Worm (Caenorhabditis elegans) whole organism, L2 larva: ENCODE data around the gene wdr-46.

Experiments used
- C34F6.9 ChIP-seq: fragments of 150-350 bp; optimal IDR thresholded peaks from 2 replicates; lab custom pipeline; 2014; ENCODE audit warnings: missing biosample characterization, missing genetic modification characterization
- F13H6.1 ChIP-seq: sonication (generic microtip); optimal IDR thresholded peaks from 2 replicates; lab custom pipeline; 2016; ENCODE audit warnings: missing genetic modification characterization, missing compliant biosample characterization
- R02D3.7 ChIP-seq: fragments of 150-350 bp; optimal IDR thresholded peaks from 2 replicates; lab custom pipeline; 2014; ENCODE audit warnings: missing biosample characterization, missing genetic modification characterization
- Y55F3AM.14 ChIP-seq: fragments of 200-800 bp; sonication (Bioruptor generic); optimal IDR thresholded peaks from 2 replicates; lab custom pipeline; 2018; ENCODE audit warnings: mild to moderate bottlenecking, missing genetic modification characterization, missing compliant biosample characterization
- ZK546.5 ChIP-seq: sonication (generic microtip); optimal IDR thresholded peaks from 2 replicates; lab custom pipeline; 2017; ENCODE audit warnings: missing biosample characterization, missing genetic modification characterization
- alr-1 ChIP-seq: fragments of 150-350 bp; optimal IDR thresholded peaks from 2 replicates; lab custom pipeline; 2014; ENCODE audit warnings: missing biosample characterization, missing genetic modification characterization
- aly-2 ChIP-seq: fragments of 150-350 bp; optimal IDR thresholded peaks from 2 replicates; lab custom pipeline; 2014; ENCODE audit warnings: missing biosample characterization, missing genetic modification characterization
- ama-1 ChIP-seq: fragments of 150-350 bp; optimal IDR thresholded peaks from 2 replicates; lab custom pipeline; 2018; ENCODE audit warnings: inconsistent platforms
- blmp-1 ChIP-seq: sonication (generic microtip); optimal IDR thresholded peaks from 2 replicates; lab custom pipeline; 2017; ENCODE audit warnings: missing genetic modification characterization, mild to moderate bottlenecking, missing compliant biosample characterization, antibody characterized with exemption, moderate library complexity; ENCODE audit not compliant: insufficient read depth
- ceh-16 ChIP-seq: fragments of 150-350 bp; optimal IDR thresholded peaks from 2 replicates; lab custom pipeline; 2014; ENCODE audit warnings: missing biosample characterization, missing genetic modification characterization
- ceh-82 ChIP-seq: fragments of 150-350 bp; optimal IDR thresholded peaks from 2 replicates; lab custom pipeline; 2014; ENCODE audit warnings: missing biosample characterization, missing genetic modification characterization
- crh-2 ChIP-seq: sonication (generic microtip); optimal IDR thresholded peaks from 2 replicates; lab custom pipeline; 2017; ENCODE audit warnings: missing biosample characterization, missing genetic modification characterization
- dmd-4 ChIP-seq: sonication (generic microtip); optimal IDR thresholded peaks from 2 replicates; lab custom pipeline; 2017; ENCODE audit warnings: missing biosample characterization, missing genetic modification characterization
- egl-27 ChIP-seq: sonication (generic microtip); optimal IDR thresholded peaks from 3 replicates; lab custom pipeline; 2017; ENCODE audit warnings: missing biosample characterization, missing genetic modification reagents, missing genetic modification characterization
- elt-1 ChIP-seq: fragments of 150-350 bp; optimal IDR thresholded peaks from 2 replicates; lab custom pipeline; 2014; ENCODE audit warnings: missing biosample characterization, missing genetic modification characterization
- elt-3 ChIP-seq: sonication (generic microtip); optimal IDR thresholded peaks from 2 replicates; lab custom pipeline; 2017; ENCODE audit warnings: missing biosample characterization, missing genetic modification characterization
- fos-1 ChIP-seq: fragments of 150-350 bp; optimal IDR thresholded peaks from 2 replicates; lab custom pipeline; 2014; ENCODE audit warnings: missing biosample characterization, missing genetic modification characterization
- gmeb-1 ChIP-seq: fragments of 150-350 bp; optimal IDR thresholded peaks from 2 replicates; lab custom pipeline; 2014; ENCODE audit warnings: missing biosample characterization, missing genetic modification characterization
- lin-13 ChIP-seq: fragments of 150-350 bp; optimal IDR thresholded peaks from 2 replicates; lab custom pipeline; 2014; ENCODE audit warnings: missing biosample characterization, missing genetic modification reagents, missing genetic modification characterization
- lin-39 ChIP-seq: fragments of 150-350 bp; optimal IDR thresholded peaks from 2 replicates; lab custom pipeline; 2014; ENCODE audit warnings: missing biosample characterization, missing genetic modification reagents, missing genetic modification characterization
- lsy-2 ChIP-seq, 2 experiments: fragments of 150-350 bp in 1 of 2; sonication (generic microtip) in 1 of 2; optimal IDR thresholded peaks; 2 replicates each; lab custom pipeline; 2014 to 2017; ENCODE audit warnings: missing biosample characterization in 2 of 2, missing genetic modification characterization in 2 of 2
- mab-5 ChIP-seq: fragments of 150-350 bp; optimal IDR thresholded peaks from 2 replicates; lab custom pipeline; 2014; ENCODE audit warnings: missing biosample characterization, missing genetic modification characterization
- mbf-1 ChIP-seq: sonication (generic microtip); optimal IDR thresholded peaks from 2 replicates; lab custom pipeline; 2017; ENCODE audit warnings: missing biosample characterization, missing genetic modification characterization
- mdl-1 ChIP-seq, 2 experiments: fragments of 150-350 bp in 1 of 2; sonication (generic microtip) in 1 of 2; optimal IDR thresholded peaks; 2 replicates each; lab custom pipeline; 2017; ENCODE audit warnings: missing biosample characterization in 2 of 2, missing genetic modification characterization in 2 of 2
- nhr-10 ChIP-seq: sonication (generic microtip); optimal IDR thresholded peaks from 2 replicates; lab custom pipeline; 2017; ENCODE audit warnings: missing biosample characterization, missing genetic modification characterization
- nhr-11 ChIP-seq: fragments of 150-350 bp; optimal IDR thresholded peaks from 2 replicates; lab custom pipeline; 2014; ENCODE audit warnings: missing biosample characterization, missing genetic modification characterization
- nhr-12 ChIP-seq: fragments of 150-350 bp; optimal IDR thresholded peaks from 2 replicates; lab custom pipeline; 2014; ENCODE audit warnings: missing biosample characterization, missing genetic modification characterization
- nhr-129 ChIP-seq: fragments of 150-350 bp; optimal IDR thresholded peaks from 2 replicates; lab custom pipeline; 2014; ENCODE audit warnings: missing biosample characterization, missing genetic modification characterization
- nhr-21 ChIP-seq: fragments of 150-350 bp; optimal IDR thresholded peaks from 2 replicates; lab custom pipeline; 2014; ENCODE audit warnings: missing biosample characterization, missing genetic modification characterization
- nhr-237 ChIP-seq: fragments of 150-350 bp; optimal IDR thresholded peaks from 2 replicates; lab custom pipeline; 2014; ENCODE audit warnings: missing biosample characterization, missing genetic modification characterization
- nhr-25 ChIP-seq: fragments of 150-350 bp; sonication (generic microtip); optimal IDR thresholded peaks from 3 replicates; lab custom pipeline; 2014; ENCODE audit warnings: missing biosample characterization, missing genetic modification characterization
- nhr-6 ChIP-seq: fragments of 150-350 bp; optimal IDR thresholded peaks from 2 replicates; lab custom pipeline; 2014; ENCODE audit warnings: missing biosample characterization, missing genetic modification characterization
- nhr-77 ChIP-seq: fragments of 150-350 bp; optimal IDR thresholded peaks from 2 replicates; lab custom pipeline; 2014; ENCODE audit warnings: missing biosample characterization, missing genetic modification characterization
- peb-1 ChIP-seq: fragments of 150-350 bp; optimal IDR thresholded peaks from 2 replicates; lab custom pipeline; 2014; ENCODE audit warnings: missing biosample characterization, missing genetic modification characterization
- sem-4 ChIP-seq: fragments of 150-350 bp; optimal IDR thresholded peaks from 2 replicates; lab custom pipeline; 2014; ENCODE audit warnings: missing biosample characterization, missing genetic modification reagents, missing genetic modification characterization
- skn-1 ChIP-seq: sonication (generic microtip); optimal IDR thresholded peaks from 2 replicates; lab custom pipeline; 2017; ENCODE audit warnings: missing biosample characterization, missing genetic modification characterization
- sma-3 ChIP-seq: sonication (generic microtip); optimal IDR thresholded peaks from 2 replicates; lab custom pipeline; 2016; ENCODE audit warnings: missing genetic modification reagents, missing genetic modification characterization, missing compliant biosample characterization
- sma-9 ChIP-seq, 2 experiments: fragments of 150-350 bp in 1 of 2; sonication (generic microtip) in 1 of 2; optimal IDR thresholded peaks; 2 replicates each; lab custom pipeline; 2014 to 2016; ENCODE audit warnings: missing genetic modification characterization in 2 of 2, mild to moderate bottlenecking in 1 of 2, missing biosample characterization in 1 of 2, missing compliant biosample characterization in 1 of 2, missing genetic modification reagents in 1 of 2, moderate library complexity in 1 of 2
- snpc-4 ChIP-seq: fragments of 150-350 bp; optimal IDR thresholded peaks from 2 replicates; lab custom pipeline; 2014; ENCODE audit warnings: missing biosample characterization, missing genetic modification characterization
- unc-39 ChIP-seq: fragments of 150-350 bp; optimal IDR thresholded peaks from 2 replicates; lab custom pipeline; 2014; ENCODE audit warnings: missing biosample characterization, missing genetic modification characterization
- unc-55 ChIP-seq: fragments of 150-350 bp; sonication (generic microtip); optimal IDR thresholded peaks from 3 replicates; lab custom pipeline; 2014; ENCODE audit warnings: missing biosample characterization, missing genetic modification reagents, missing genetic modification characterization
- unc-62 ChIP-seq: fragments of 150-350 bp; optimal IDR thresholded peaks from 2 replicates; lab custom pipeline; 2014; ENCODE audit warnings: missing biosample characterization, missing genetic modification reagents, missing genetic modification characterization
- zag-1 ChIP-seq: fragments of 150-350 bp; optimal IDR thresholded peaks from 2 replicates; lab custom pipeline; 2014; ENCODE audit warnings: missing biosample characterization, missing genetic modification characterization
- ztf-1 ChIP-seq: fragments of 200-800 bp; sonication (Bioruptor generic); conservative IDR thresholded peaks from 2 replicates; pipeline ENCODE4 v1.3.6; 2022; ENCODE audit warnings: missing genetic modification characterization, missing compliant biosample characterization
- ztf-11 ChIP-seq: sonication (generic microtip); optimal IDR thresholded peaks from 2 replicates; lab custom pipeline; 2017; ENCODE audit warnings: missing biosample characterization, missing genetic modification characterization
- ztf-4 ChIP-seq: fragments of 150-350 bp; optimal IDR thresholded peaks from 2 replicates; lab custom pipeline; 2014; ENCODE audit warnings: missing biosample characterization, missing genetic modification characterization

Gene wdr-46

DNA sequence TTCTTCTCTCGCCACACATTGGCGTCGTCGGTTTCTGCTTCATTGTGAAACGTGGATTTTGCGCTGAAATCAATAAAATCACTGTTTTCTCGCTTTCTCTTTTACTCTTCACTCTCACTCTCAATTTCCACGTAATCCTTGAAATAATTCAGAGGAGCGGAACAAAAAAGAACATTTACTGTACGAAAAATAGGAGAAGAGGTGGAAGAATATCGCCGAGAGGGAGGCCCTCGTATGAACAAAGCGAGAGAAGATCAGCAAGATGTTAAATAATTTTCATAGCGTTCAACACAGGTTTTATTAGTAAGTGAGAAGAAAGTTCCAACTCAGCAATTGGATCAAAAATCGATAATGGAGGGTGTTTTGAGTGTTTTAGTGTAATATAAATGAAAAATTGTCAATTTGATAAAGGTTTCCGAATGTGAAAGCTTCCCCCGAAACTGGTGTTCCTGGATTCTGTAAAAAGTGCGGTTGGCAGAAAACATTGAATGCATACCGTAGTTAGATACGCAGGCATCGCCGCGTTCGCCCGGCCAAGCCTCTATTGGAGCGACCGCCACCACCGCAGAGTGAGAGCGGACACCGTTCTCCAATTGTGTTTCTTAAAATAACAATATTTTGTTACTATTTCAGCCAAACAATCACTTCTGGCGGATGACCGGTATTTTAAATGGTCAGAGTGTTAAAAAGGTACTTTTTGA is 10.5 kb upstream of the wdr-46 start, which contains the start of the genes ccr-4 and ZC518.8:
Gene ccr-4, plus strand, starts transcription at position 151 of the 701 bp plus-strand sequence.
Gene ZC518.8, minus strand, starts transcription at position 517 of the 701 bp plus-strand sequence.
- TF ChIP-seq ZK546.5 (tag; lab: Kevin White, UChicago) (no peak), blmp-1 (tag; lab: Kevin White, UChicago) (no peak), zag-1 (tag; lab: Kevin White, UChicago) (no peak), C34F6.9 (tag; lab: Kevin White, UChicago) (no peak), nhr-12 (tag; lab: Kevin White, UChicago) (no peak), nhr-129 (tag; lab: Kevin White, UChicago) (peak; percentile 32), lsy-2 (tag; optimal IDR thresholded peaks at IDR 0.05; lab: Kevin White, UChicago) (peak in 1 of 2 experiments; percentile 88), ceh-82 (tag; lab: Kevin White, UChicago) (no peak)

DNA sequence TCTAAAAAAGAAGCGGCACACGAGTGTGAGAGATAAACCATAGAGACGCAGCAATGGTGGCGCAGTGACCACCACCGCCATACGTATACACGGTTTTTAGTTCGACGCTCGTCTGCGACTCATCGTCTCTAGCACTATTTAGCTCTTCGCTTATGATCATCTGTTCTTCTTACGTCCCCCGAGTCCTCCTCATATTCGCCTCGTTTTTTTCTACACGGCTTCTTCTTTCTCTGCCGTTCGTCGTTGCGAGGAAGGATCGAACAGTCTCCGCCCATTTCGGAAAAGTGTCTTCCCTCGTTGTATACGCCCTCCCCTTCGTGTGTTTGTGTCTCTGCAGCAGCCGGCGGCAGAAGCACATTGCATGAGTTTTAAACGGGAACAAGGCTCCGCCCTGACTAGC is 7.1 kb upstream of the wdr-46 start:
- TF ChIP-seq peb-1 (tag; lab: Kevin White, UChicago) (no peak), ztf-1 (no peak), nhr-237 (tag; lab: Kevin White, UChicago) (no peak), nhr-6 (tag; lab: Kevin White, UChicago) (no peak), nhr-12 (tag; lab: Kevin White, UChicago) (no peak), ceh-16 (tag; lab: Kevin White, UChicago) (no peak), ama-1 (no peak), lin-39 (tag; lab: Kevin White, UChicago) (no peak), elt-1 (tag; lab: Kevin White, UChicago) (no peak), sma-3 (no peak), fos-1 (tag; lab: Kevin White, UChicago) (no peak), sma-9 (GFP tag; optimal IDR thresholded peaks at IDR 0.05; lab: Kevin White, UChicago) (peak; percentile 2), sma-9 (tag; optimal IDR thresholded peaks at IDR 0.05; lab: Kevin White, UChicago) (no peak), unc-62 (no peak), ZK546.5 (tag; lab: Kevin White, UChicago) (no peak), lsy-2 (tag; optimal IDR thresholded peaks at IDR 0.05; lab: Kevin White, UChicago) (peak in 1 of 2 experiments; percentile 27), nhr-11 (no peak), unc-55 (GFP tag; lab: Kevin White, UChicago) (peak; percentile 37), mdl-1 (tag; optimal IDR thresholded peaks at IDR 0.05; lab: Kevin White, UChicago) (no peak), ztf-11 (no peak), alr-1 (no peak), gmeb-1 (tag; lab: Kevin White, UChicago) (no peak), R02D3.7 (tag; lab: Kevin White, UChicago) (no peak), nhr-129 (tag; lab: Kevin White, UChicago) (no peak), mab-5 (tag; lab: Kevin White, UChicago) (no peak), egl-27 (no peak), F13H6.1 (tag; lab: Kevin White, UChicago) (peak; percentile 25), crh-2 (no peak), blmp-1 (tag; lab: Kevin White, UChicago) (no peak), nhr-25 (tag; lab: Kevin White, UChicago) (no peak), aly-2 (tag; lab: Kevin White, UChicago) (no peak), nhr-21 (tag; lab: Kevin White, UChicago) (no peak), Y55F3AM.14 (GFP tag; lab: Kevin White, UChicago) (peak; percentile 24), lin-13 (GFP tag; lab: Kevin White, UChicago) (no peak), unc-39 (tag; lab: Kevin White, UChicago) (no peak), dmd-4 (tag; lab: Kevin White, UChicago) (no peak), zag-1 (tag; lab: Kevin White, UChicago) (no peak), nhr-10 (tag; lab: Kevin White, UChicago) (no peak), C34F6.9 (tag; lab: Kevin White, UChicago) (peak; percentile 21), elt-3 (no peak), skn-1 (tag; lab: Kevin White, UChicago) (no peak), ztf-4 (tag; lab: Kevin White, UChicago) (no peak), snpc-4 (no peak), ceh-82 (tag; lab: Kevin White, UChicago) (no peak), nhr-77 (tag; lab: Kevin White, UChicago) (no peak), mbf-1 (no peak), sem-4 (no peak)
